Worm (Caenorhabditis elegans): ENCODE measurements around the gene arp-6.

DNA sequence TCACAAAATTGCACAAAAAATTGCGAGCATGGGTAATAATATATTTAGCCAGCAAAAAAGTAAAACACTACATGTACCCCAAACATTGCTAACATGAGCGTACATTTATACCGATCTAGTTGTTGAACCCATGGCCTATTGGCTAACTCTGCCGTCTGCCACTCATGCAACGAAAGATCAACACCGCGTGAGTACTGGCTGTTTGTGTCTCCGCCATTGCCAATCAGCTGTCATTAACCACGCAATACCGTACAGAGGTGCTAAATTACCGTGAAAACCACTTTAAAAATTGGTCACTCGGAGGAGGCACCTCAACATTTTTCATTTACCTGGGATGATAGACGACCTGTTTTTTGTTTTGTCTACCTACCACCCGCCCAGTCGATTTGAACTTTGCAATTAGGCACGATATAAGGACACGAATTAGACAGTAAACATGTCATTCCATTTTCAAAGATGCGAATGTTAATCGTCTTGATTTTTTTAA lies 38.2 kb upstream of the arp-6 start, which contains the start of gene K02C4.2:
- TF ChIP-seq scrt-1 (GFP tag; IDR thresholded peaks at IDR 0.05) (peak; percentile 80), hmg-4 (GFP tag; optimal IDR thresholded peaks at IDR 0.05) (peak; percentile 89), ama-1 (optimal IDR thresholded peaks at IDR 0.05) (no peak), tbx-37 (GFP tag; conservative IDR thresholded peaks at IDR 0.05) (peak; percentile 69), hnd-1 (tag; optimal IDR thresholded peaks at IDR 0.05) (peak; percentile 51), hmbx-1 (tag; optimal IDR thresholded peaks at IDR 0.05) (peak; percentile 22), ceh-13 (GFP tag; optimal IDR thresholded peaks at IDR 0.05) (peak; percentile 59), B0310.2 (tag; optimal IDR thresholded peaks at IDR 0.05) (peak; percentile 26), F13C5.2 (tag; optimal IDR thresholded peaks at IDR 0.05) (peak; percentile 22)
